Worm (Caenorhabditis elegans) whole organism, L4/young adult: Measurements from ENCODE around the gene R07B1.13.

Experiments
- W03F9.2 ChIP-seq: fragments of 150-350 bp; optimal IDR thresholded peaks from 2 replicates; lab custom pipeline; 2014; ENCODE audit warnings: missing biosample characterization, missing genetic modification characterization
- dao-5 ChIP-seq: sonication (generic microtip); optimal IDR thresholded peaks from 2 replicates; lab custom pipeline; 2016; ENCODE audit warnings: missing genotype, missing genetic modification characterization, moderate library complexity, missing compliant biosample characterization
- him-1 ChIP-seq: sonication (generic microtip); optimal IDR thresholded peaks from 2 replicates; lab custom pipeline; 2016; ENCODE audit warnings: missing genotype, missing genetic modification reagents, missing genetic modification characterization, missing compliant biosample characterization

R07B1.13 gene

ce11 chrX:9858069-9858468, 11.6 kb upstream of the R07B1.13 start, which contains the start of gene scav-5:
TSS of gene scav-5 (plus strand) at chrX:9858365.
- no peak for TF ChIP-seq dao-5 (tag; lab: Kevin White, UChicago)
- TF ChIP-seq him-1 (tag; lab: Kevin White, UChicago) = no peak
- TF ChIP-seq W03F9.2 = no peak

- TF ChIP-seq W03F9.2 (no peak), him-1 (tag; lab: Kevin White, UChicago) (no peak)
These were observed 6.6 kb upstream of the R07B1.13 start, which contains the start of the genes gst-36 and R07B1.5 for ce11 chrX:9862916-9863624. TSS of gene gst-36 (minus strand) at chrX:9862960. TSS of gene R07B1.5 (plus strand) at chrX:9863580.

- TF ChIP-seq him-1 (tag; lab: Kevin White, UChicago) (no peak), dao-5 (tag; lab: Kevin White, UChicago) (no peak), W03F9.2 (no peak)
These were observed 3.3 kb upstream of the R07B1.13 start, which contains the start of gene R07B1.6 for ce11 chrX:9866355-9866754. TSS of gene R07B1.6 (plus strand) at chrX:9866655.

ce11 chrX:9868820-9869219, 802 bp upstream of the R07B1.13 start, which contains the start of gene R07B1.7:
TSS of gene R07B1.7 (plus strand) at chrX:9869120.
- TF ChIP-seq W03F9.2 (no peak), him-1 (tag; lab: Kevin White, UChicago) (no peak), dao-5 (tag; lab: Kevin White, UChicago) (no peak)

ce11 chrX:9872554-9872953, 2.9 kb downstream of the R07B1.13 start, which contains the start of gene R07B1.8:
TSS of gene R07B1.8 (minus strand) at chrX:9872654.
- TF ChIP-seq him-1 (tag; lab: Kevin White, UChicago) = no peak
- no peak for TF ChIP-seq W03F9.2
- no peak for TF ChIP-seq dao-5 (tag; lab: Kevin White, UChicago)

ce11 chrX:9877117-9877516, 7.5 kb downstream of the R07B1.13 start, which contains the start of gene R07B1.9:
TSS of gene R07B1.9 (plus strand) at chrX:9877417.
- no peak for TF ChIP-seq W03F9.2
- TF ChIP-seq dao-5 (tag; lab: Kevin White, UChicago) = no peak
- no peak for TF ChIP-seq him-1 (tag; lab: Kevin White, UChicago)

- TF ChIP-seq dao-5 (tag; lab: Kevin White, UChicago) (no peak), W03F9.2 (no peak), him-1 (tag; lab: Kevin White, UChicago) (no peak)
These were observed 12.5 kb downstream of the R07B1.13 start, which contains the start of gene glo-1 for ce11 chrX:9882112-9882511. TSS of gene glo-1 (minus strand) at chrX:9882212.

- no peak for TF ChIP-seq W03F9.2
- TF ChIP-seq him-1 (tag; lab: Kevin White, UChicago) = no peak
- TF ChIP-seq dao-5 (tag; lab: Kevin White, UChicago) = no peak
These were observed 12.9 kb downstream of the R07B1.13 start for ce11 chrX:9882572-9882971.

- TF ChIP-seq dao-5 (tag; lab: Kevin White, UChicago) (no peak), him-1 (tag; lab: Kevin White, UChicago) (no peak), W03F9.2 (no peak)
These were observed 14.3 kb downstream of the R07B1.13 start, which contains the start of gene mrp-4 for ce11 chrX:9883837-9884324. TSS of gene mrp-4 (plus strand) at chrX:9884274.

- no peak for TF ChIP-seq him-1 (tag; lab: Kevin White, UChicago)
- TF ChIP-seq W03F9.2 = no peak
- TF ChIP-seq dao-5 (tag; lab: Kevin White, UChicago) = no peak
These were observed 22.7 kb downstream of the R07B1.13 start, which contains the start of gene F21G4.1 for ce11 chrX:9892323-9892722. TSS of gene F21G4.1 (minus strand) at chrX:9892328.

- TF ChIP-seq dao-5 (tag; lab: Kevin White, UChicago) (no peak), him-1 (tag; lab: Kevin White, UChicago) (no peak), W03F9.2 (no peak)
These were observed 23.4 kb downstream of the R07B1.13 start for ce11 chrX:9893069-9893468.

- TF ChIP-seq dao-5 (tag; lab: Kevin White, UChicago) (no peak), W03F9.2 (no peak), him-1 (tag; lab: Kevin White, UChicago) (no peak)
These were observed 25.2 kb downstream of the R07B1.13 start, which contains the start of gene F21G4.3 for ce11 chrX:9894844-9895243. TSS of gene F21G4.3 (plus strand) at chrX:9895144.

ce11 chrX:9899426-9900131, 30.0 kb downstream of the R07B1.13 start, which contains the start of gene phf-34:
TSS of gene phf-34 (minus strand) at chrX:9899476.
- TF ChIP-seq him-1 (tag; lab: Kevin White, UChicago) = no peak
- TF ChIP-seq W03F9.2 = peak; percentile 42
- no peak for TF ChIP-seq dao-5 (tag; lab: Kevin White, UChicago)
